Worm (Caenorhabditis elegans) whole organism, L4/young adult: ENCODE results near the gene srp-2.

Experiments
- W03F9.2 ChIP-seq: fragments of 150-350 bp; optimal IDR thresholded peaks from 2 replicates; lab custom pipeline; 2014; ENCODE audit warnings: missing biosample characterization, missing genetic modification characterization
- dao-5 ChIP-seq: sonication (generic microtip); optimal IDR thresholded peaks from 2 replicates; lab custom pipeline; 2016; ENCODE audit warnings: missing genotype, missing genetic modification characterization, moderate library complexity, missing compliant biosample characterization
- him-1 ChIP-seq: sonication (generic microtip); optimal IDR thresholded peaks from 2 replicates; lab custom pipeline; 2016; ENCODE audit warnings: missing genotype, missing genetic modification reagents, missing genetic modification characterization, missing compliant biosample characterization

Gene srp-2

ce11 chrV:762340-762739 is at the start of gene srp-2:
Gene srp-2 (plus strand): TSS chrV:762640.
- TF ChIP-seq dao-5 (no peak), W03F9.2 (tag; lab: Kevin White, UChicago) (no peak), him-1 (no peak)

- TF ChIP-seq him-1, result no peak
- TF ChIP-seq dao-5, result no peak
- no peak for TF ChIP-seq W03F9.2 (tag; lab: Kevin White, UChicago)
Observed at ce11 chrV:712882-713281, 49.6 kb upstream of the srp-2 start, which contains the start of gene cyp-33C11. Gene cyp-33C11 (minus strand): TSS chrV:712982.

- TF ChIP-seq dao-5 (no peak), W03F9.2 (tag; lab: Kevin White, UChicago) (no peak), him-1 (no peak)
Observed at ce11 chrV:719731-720130, 42.7 kb upstream of the srp-2 start, which contains the start of gene srbc-40. Gene srbc-40 (minus strand): TSS chrV:719831.

ce11 chrV:722889-723288 is 39.6 kb upstream of the srp-2 start:
- no peak for TF ChIP-seq him-1
- TF ChIP-seq W03F9.2 (tag; lab: Kevin White, UChicago), result no peak
- TF ChIP-seq dao-5, result no peak

ce11 chrV:723895-724352 is 38.5 kb upstream of the srp-2 start, which contains the start of gene fbxb-72:
Gene fbxb-72 (minus strand): TSS chrV:723952.
- no peak for TF ChIP-seq dao-5
- TF ChIP-seq W03F9.2 (tag; lab: Kevin White, UChicago), result no peak
- TF ChIP-seq him-1, result no peak

- TF ChIP-seq dao-5 (no peak), him-1 (no peak), W03F9.2 (tag; lab: Kevin White, UChicago) (no peak)
Observed at ce11 chrV:724470-724890, 38.0 kb upstream of the srp-2 start.

ce11 chrV:724946-725806 is 37.3 kb upstream of the srp-2 start:
- TF ChIP-seq W03F9.2 (tag; lab: Kevin White, UChicago) (no peak), dao-5 (no peak), him-1 (no peak)

ce11 chrV:725807-726572 is 36.5 kb upstream of the srp-2 start:
- TF ChIP-seq dao-5 (no peak), him-1 (no peak), W03F9.2 (tag; lab: Kevin White, UChicago) (no peak)

ce11 chrV:726573-727483 is 35.6 kb upstream of the srp-2 start:
- TF ChIP-seq him-1 (no peak), W03F9.2 (tag; lab: Kevin White, UChicago) (no peak), dao-5 (no peak)

ce11 chrV:727484-728351 is 34.7 kb upstream of the srp-2 start, which contains the start of the genes icl-1 and srh-2:
Gene icl-1 (minus strand): TSS chrV:728004.
Gene srh-2 (plus strand): TSS chrV:728301.
- TF ChIP-seq W03F9.2 (tag; lab: Kevin White, UChicago) (peak; percentile 3), dao-5 (no peak)

- TF ChIP-seq him-1 (no peak), W03F9.2 (tag; lab: Kevin White, UChicago) (no peak), dao-5 (no peak)
Observed at ce11 chrV:728822-729493, 33.5 kb upstream of the srp-2 start.

- TF ChIP-seq W03F9.2 (tag; lab: Kevin White, UChicago), result peak; percentile 38
- TF ChIP-seq dao-5, result no peak
Observed at ce11 chrV:730216-730615, 32.2 kb upstream of the srp-2 start.
